Worm (Caenorhabditis elegans): ENCODE measurements around the gene epg-6.

DNA sequence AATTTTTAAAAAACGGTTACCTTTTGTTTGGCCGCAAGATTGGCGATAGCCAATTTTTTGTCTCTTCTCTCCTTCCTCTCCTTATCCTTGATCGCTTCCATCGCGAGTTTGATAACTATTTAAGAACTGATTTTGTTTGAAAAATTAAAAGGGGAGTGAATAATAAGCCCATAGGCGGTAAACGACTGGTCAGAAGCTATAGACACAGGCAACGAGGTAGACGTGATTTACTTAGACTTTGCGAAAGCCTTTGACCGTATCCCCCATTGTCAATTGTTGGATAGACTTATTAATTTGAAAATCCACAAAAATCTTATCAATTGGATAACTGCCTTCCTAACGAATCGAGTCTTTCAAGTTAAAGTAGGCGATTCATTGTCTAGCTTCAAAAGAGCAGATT, 13.7 kb downstream of the epg-6 start, which contains the start of gene Y45F3A.5:
- no peak for TF ChIP-seq aptf-3 (GFP tag; IDR thresholded peaks at IDR 0.05)
- no peak for TF ChIP-seq ama-1 (optimal IDR thresholded peaks at IDR 0.05)
- no peak for TF ChIP-seq ama-1 (GFP tag; optimal IDR thresholded peaks at IDR 0.05)
- TF ChIP-seq him-1 (tag; optimal IDR thresholded peaks at IDR 0.05): no peak
- no peak for TF ChIP-seq hmg-1.2 (GFP tag; IDR thresholded peaks at IDR 0.05)
